Worm (Caenorhabditis elegans) whole organism, midembryonic: ENCODE data around the gene otpl-8.

ENCODE experiments used
- T22C8.4 ChIP-seq: fragments of 200-800 bp; sonication (Bioruptor generic); IDR thresholded peaks from 2 replicates; pipeline ENCODE4 v1.3.6; 2022; ENCODE audit warnings: missing genetic modification characterization, missing compliant biosample characterization
- cog-1 ChIP-seq: sonication (generic microtip); optimal IDR thresholded peaks from 2 replicates; lab custom pipeline; 2016; ENCODE audit warnings: missing genetic modification characterization, missing compliant biosample characterization
- flt-1 ChIP-seq: fragments of 200-800 bp; sonication (Bioruptor generic); IDR thresholded peaks from 2 replicates; pipeline ENCODE4 v1.3.6; 2022; ENCODE audit warnings: missing genetic modification characterization, missing compliant biosample characterization
- ref-1 ChIP-seq: fragments of 200-800 bp; sonication (Bioruptor generic); conservative IDR thresholded peaks from 2 replicates; pipeline ENCODE4 v1.3.6; 2022; ENCODE audit warnings: missing genetic modification reagents, missing genetic modification characterization, missing compliant biosample characterization
- ztf-29 ChIP-seq: fragments of 200-800 bp; sonication (Bioruptor generic); IDR thresholded peaks from 2 replicates; pipeline ENCODE4 v1.3.6; 2022; ENCODE audit warnings: missing genetic modification reagents, missing genetic modification characterization, missing compliant biosample characterization

DNA sequence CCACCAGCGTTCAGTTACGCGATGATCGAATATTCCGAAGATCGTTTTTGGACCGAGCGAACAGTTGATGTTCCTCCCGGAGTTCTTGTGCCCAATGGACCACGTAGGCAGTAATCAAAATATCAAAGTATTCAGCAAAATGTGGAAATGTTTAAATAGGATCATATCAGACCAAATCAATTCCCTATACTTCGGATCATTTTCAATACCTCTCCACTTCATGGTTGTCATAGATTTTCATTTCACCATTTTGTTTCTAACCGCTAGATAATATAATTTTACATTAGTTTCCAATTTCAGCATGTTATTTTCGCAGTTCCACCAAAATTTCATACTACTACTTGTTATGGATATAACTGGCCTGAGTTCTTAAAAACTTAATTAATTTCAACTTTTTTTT lies 46.8 kb upstream of the otpl-8 start:
- TF ChIP-seq cog-1 = no peak
- no peak for TF ChIP-seq ref-1 (GFP tag; lab: Robert Waterston, UW)
- TF ChIP-seq ztf-29 (GFP tag; lab: Robert Waterston, UW) = no peak
- TF ChIP-seq flt-1 = no peak
- no peak for TF ChIP-seq T22C8.4 (GFP tag; lab: Robert Waterston, UW)
